Fruit fly (Drosophila melanogaster) whole organism, embryonic: ENCODE measurements around the gene Rim2.

ENCODE experiments used
- Antp ChIP-seq: fragments of 200-800 bp; sonication (Bioruptor generic); optimal IDR thresholded peaks from 3 replicates; lab custom pipeline; 2016; ENCODE audit warnings: missing biosample characterization, missing genetic modification characterization
- Awh ChIP-seq: fragments of 200-800 bp; sonication (Bioruptor generic); IDR thresholded peaks from 2 replicates; pipeline ENCODE4, ENCODE4 v1.3.6; 2022; ENCODE audit warnings: missing biosample characterization, missing genetic modification characterization
- B-H2 ChIP-seq: fragments of 200-800 bp; sonication (Bioruptor generic); optimal IDR thresholded peaks from 2 replicates; lab custom pipeline; 2018; ENCODE audit warnings: missing biosample characterization, mild to moderate bottlenecking, missing genetic modification characterization
- Blimp-1 ChIP-seq: fragments of 200-800 bp; sonication (Bioruptor generic); optimal IDR thresholded peaks from 3 replicates; lab custom pipeline; 2018; ENCODE audit warnings: missing biosample characterization, missing genetic modification characterization, mild to moderate bottlenecking, moderate library complexity, missing genetic modification reagents
- CG12299 ChIP-seq: fragments of 200-800 bp; sonication (Bioruptor generic); optimal IDR thresholded peaks from 2 replicates; lab custom pipeline; 2018; ENCODE audit warnings: missing biosample characterization, mild to moderate bottlenecking, missing genetic modification characterization
- CG12769 ChIP-seq: fragments of 200-800 bp; sonication (Bioruptor generic); optimal IDR thresholded peaks from 2 replicates; lab custom pipeline; 2019; ENCODE audit warnings: missing biosample characterization, mild to moderate bottlenecking, missing genetic modification characterization, moderate library complexity
- CG13296 ChIP-seq: fragments of 200-800 bp; sonication (Bioruptor generic); optimal IDR thresholded peaks from 3 replicates; lab custom pipeline; 2018; ENCODE audit warnings: missing biosample characterization, mild to moderate bottlenecking, missing genetic modification characterization
- CG17186 ChIP-seq: fragments of 200-800 bp; sonication (Bioruptor generic); optimal IDR thresholded peaks from 3 replicates; lab custom pipeline; 2017; ENCODE audit warnings: missing biosample characterization, missing genetic modification reagents, missing genetic modification characterization
- CG17328 ChIP-seq: fragments of 200-800 bp; sonication (Bioruptor generic); IDR thresholded peaks from 2 replicates; pipeline ENCODE4 v1.3.6; 2022; ENCODE audit warnings: missing biosample characterization, missing genetic modification characterization
- CG17912 ChIP-seq: fragments of 200-800 bp; sonication (Bioruptor generic); optimal IDR thresholded peaks from 2 replicates; lab custom pipeline; 2018; ENCODE audit warnings: missing biosample characterization, mild to moderate bottlenecking, missing genetic modification characterization
- CG2116 ChIP-seq: fragments of 200-800 bp; sonication (Bioruptor generic); optimal IDR thresholded peaks from 3 replicates; lab custom pipeline; 2018; ENCODE audit warnings: missing biosample characterization, mild to moderate bottlenecking, missing genetic modification characterization
- CG2875 ChIP-seq: fragments of 200-800 bp; sonication (Bioruptor generic); optimal IDR thresholded peaks from 2 replicates; lab custom pipeline; 2017; ENCODE audit warnings: missing biosample characterization, mild to moderate bottlenecking, missing genetic modification characterization, missing genetic modification reagents
- CG30020 ChIP-seq: fragments of 200-800 bp; optimal IDR thresholded peaks from 2 replicates; lab custom pipeline; 2019; ENCODE audit warnings: missing biosample characterization, mild to moderate bottlenecking, missing genetic modification characterization, moderate library complexity
- CG34376 ChIP-seq: fragments of 200-800 bp; sonication (Bioruptor generic); optimal IDR thresholded peaks from 2 replicates; lab custom pipeline; 2018; ENCODE audit warnings: missing biosample characterization, mild to moderate bottlenecking, missing genetic modification characterization
- CG42726 ChIP-seq: fragments of 200-800 bp; sonication (Bioruptor generic); IDR thresholded peaks from 2 replicates; pipeline ENCODE4 v1.3.6; 2022; ENCODE audit warnings: missing biosample characterization, missing genetic modification characterization; ENCODE audit not compliant: partially characterized antibody
- CG6765 ChIP-seq: fragments of 200-800 bp; sonication (Bioruptor generic); optimal IDR thresholded peaks from 3 replicates; lab custom pipeline; 2017; ENCODE audit warnings: missing biosample characterization, mild to moderate bottlenecking, missing genetic modification characterization
- CG7372 ChIP-seq: fragments of 200-800 bp; sonication (Bioruptor generic); IDR thresholded peaks from 2 replicates; pipeline ENCODE4 v1.3.6; 2022; ENCODE audit warnings: missing biosample characterization, missing genetic modification characterization
- CG9609 ChIP-seq: fragments of 200-800 bp; sonication (Bioruptor generic); optimal IDR thresholded peaks from 3 replicates; lab custom pipeline; 2016; ENCODE audit warnings: missing biosample characterization, missing genetic modification characterization
- CG9797 ChIP-seq: fragments of 200-800 bp; sonication (Bioruptor generic); optimal IDR thresholded peaks from 3 replicates; lab custom pipeline; 2018; ENCODE audit warnings: missing biosample characterization, mild to moderate bottlenecking, missing genetic modification characterization
- CG9876 ChIP-seq: fragments of 200-800 bp; sonication (Bioruptor generic); optimal IDR thresholded peaks from 2 replicates; lab custom pipeline; 2016; ENCODE audit warnings: missing biosample characterization, missing genetic modification characterization
- CG9932 ChIP-seq: fragments of 200-800 bp; sonication (Bioruptor generic); IDR thresholded peaks from 2 replicates; pipeline ENCODE4 v1.3.6; 2022; ENCODE audit warnings: missing biosample characterization, missing genetic modification characterization
- Dbx ChIP-seq: fragments of 200-800 bp; sonication (Bioruptor generic); IDR thresholded peaks from 3 replicates; pipeline ENCODE4 v1.3.6; 2022; ENCODE audit warnings: missing biosample characterization, missing genetic modification characterization
- Doc3 ChIP-seq: fragments of 200-800 bp; sonication (Bioruptor generic); IDR thresholded peaks from 3 replicates; pipeline ENCODE4 v1.3.6; 2022; ENCODE audit warnings: missing biosample characterization, missing genetic modification characterization; ENCODE audit not compliant: partially characterized antibody
- Dp ChIP-seq: fragments of 200-800 bp; sonication (Bioruptor generic); optimal IDR thresholded peaks from 2 replicates; lab custom pipeline; 2018; ENCODE audit warnings: missing biosample characterization, mild to moderate bottlenecking, missing genetic modification characterization, moderate library complexity
- Dref ChIP-seq: fragments of 200-800 bp; sonication (Bioruptor generic); IDR thresholded peaks from 2 replicates; pipeline ENCODE4 v1.3.6; 2022; ENCODE audit warnings: missing biosample characterization, missing genetic modification characterization
- ERR ChIP-seq: fragments of 200-800 bp; sonication (Bioruptor generic); optimal IDR thresholded peaks from 2 replicates; lab custom pipeline; 2016; ENCODE audit warnings: missing biosample characterization, missing genetic modification characterization
- Med ChIP-seq: fragments of 200-800 bp; sonication (Bioruptor generic); peaks from one replicate; lab custom pipeline; 2016; ENCODE audit warnings: missing biosample characterization, missing genetic modification characterization, mild to moderate bottlenecking, inconsistent platforms, moderate library complexity
- Oli ChIP-seq: fragments of 200-800 bp; sonication (Bioruptor generic); optimal IDR thresholded peaks from 2 replicates; lab custom pipeline; 2018; ENCODE audit warnings: missing biosample characterization, mild to moderate bottlenecking, missing genetic modification characterization, moderate library complexity
- Rfx ChIP-seq: fragments of 200-800 bp; sonication (Bioruptor generic); IDR thresholded peaks from 2 replicates; pipeline ENCODE4 v1.3.6; 2022; ENCODE audit warnings: missing biosample characterization, missing genetic modification characterization
- Taf1 ChIP-seq: fragments of 200-800 bp; sonication (Bioruptor generic); IDR thresholded peaks from 2 replicates; pipeline ENCODE4 v1.3.6; 2022; ENCODE audit warnings: missing biosample characterization, missing genetic modification characterization
- Xbp1 ChIP-seq: fragments of 200-800 bp; sonication (Bioruptor generic); optimal IDR thresholded peaks from 3 replicates; lab custom pipeline; 2016; ENCODE audit warnings: missing biosample characterization, mild to moderate bottlenecking, missing genetic modification characterization
- al ChIP-seq: fragments of 200-800 bp; sonication (Bioruptor generic); IDR thresholded peaks from 2 replicates; pipeline ENCODE4 v1.3.6; 2022; ENCODE audit warnings: missing biosample characterization, missing genetic modification characterization
- amos ChIP-seq: fragments of 200-800 bp; sonication (Bioruptor generic); IDR thresholded peaks from 2 replicates; pipeline ENCODE4 v1.3.6; 2022; ENCODE audit warnings: missing biosample characterization, missing genetic modification characterization; ENCODE audit not compliant: partially characterized antibody
- caup ChIP-seq: fragments of 200-800 bp; sonication (Bioruptor generic); optimal IDR thresholded peaks from 3 replicates; lab custom pipeline; 2017; ENCODE audit warnings: missing biosample characterization, mild to moderate bottlenecking, missing genetic modification characterization, moderate library complexity; ENCODE audit not compliant: severe bottlenecking
- da ChIP-seq: fragments of 200-800 bp; sonication (Bioruptor generic); optimal IDR thresholded peaks from 2 replicates; lab custom pipeline; 2016; ENCODE audit warnings: missing biosample characterization, missing genetic modification characterization
- gce ChIP-seq: fragments of 200-800 bp; sonication (Bioruptor generic); IDR thresholded peaks from 3 replicates; pipeline ENCODE4 v1.3.6; 2022; ENCODE audit warnings: missing biosample characterization, missing genetic modification characterization
- grau ChIP-seq: fragments of 200-800 bp; optimal IDR thresholded peaks from 3 replicates; lab custom pipeline; 2019; ENCODE audit warnings: missing biosample characterization, mild to moderate bottlenecking, missing genetic modification characterization, moderate library complexity
- knrl ChIP-seq: fragments of 200-800 bp; sonication (Bioruptor generic); IDR thresholded peaks from 3 replicates; pipeline ENCODE4 v1.3.6; 2022; ENCODE audit warnings: missing biosample characterization, missing genetic modification characterization; ENCODE audit not compliant: partially characterized antibody
- lab ChIP-seq: fragments of 200-800 bp; sonication (Bioruptor generic); optimal IDR thresholded peaks from 3 replicates; lab custom pipeline; 2017; ENCODE audit warnings: missing biosample characterization, missing genetic modification characterization, mild to moderate bottlenecking, moderate library complexity, missing genetic modification reagents
- nerfin-2 ChIP-seq: fragments of 200-800 bp; sonication (Bioruptor generic); IDR thresholded peaks from 2 replicates; pipeline ENCODE4 v1.3.6; 2022; ENCODE audit warnings: missing biosample characterization, missing genetic modification characterization; ENCODE audit not compliant: partially characterized antibody
- onecut ChIP-seq: fragments of 200-800 bp; sonication (Bioruptor generic); IDR thresholded peaks from 2 replicates; pipeline ENCODE4 v1.3.6; 2022; ENCODE audit warnings: missing biosample characterization, missing genetic modification characterization
- repo ChIP-seq: fragments of 200-800 bp; sonication (Bioruptor generic); optimal IDR thresholded peaks from 2 replicates; lab custom pipeline; 2016; ENCODE audit warnings: missing biosample characterization, missing genetic modification characterization
- sd ChIP-seq: fragments of 200-800 bp; sonication (Bioruptor generic); optimal IDR thresholded peaks from 3 replicates; lab custom pipeline; 2018; ENCODE audit warnings: missing biosample characterization, mild to moderate bottlenecking, missing genetic modification characterization, moderate library complexity
- sim ChIP-seq: fragments of 200-800 bp; sonication (Bioruptor generic); IDR thresholded peaks from 2 replicates; pipeline ENCODE4 v1.3.6; 2022; ENCODE audit warnings: missing biosample characterization, missing genetic modification characterization
- so ChIP-seq: fragments of 200-800 bp; sonication (Bioruptor generic); IDR thresholded peaks from 3 replicates; pipeline ENCODE4 v1.3.6; 2022; ENCODE audit warnings: missing biosample characterization, missing genetic modification characterization
- ssp ChIP-seq: fragments of 200-800 bp; sonication (Bioruptor generic); IDR thresholded peaks from 2 replicates; pipeline ENCODE4 v1.3.6; 2022; ENCODE audit warnings: missing biosample characterization, missing genetic modification characterization
- tgo ChIP-seq: fragments of 200-800 bp; sonication (Bioruptor generic); IDR thresholded peaks from 3 replicates; pipeline ENCODE4 v1.3.6; 2022; ENCODE audit warnings: missing biosample characterization, missing genetic modification characterization
- trem ChIP-seq: fragments of 200-800 bp; optimal IDR thresholded peaks from 3 replicates; lab custom pipeline; 2019; ENCODE audit warnings: missing biosample characterization, mild to moderate bottlenecking, missing genetic modification characterization, moderate library complexity
- zen ChIP-seq: fragments of 200-800 bp; sonication (Bioruptor generic); optimal IDR thresholded peaks from 3 replicates; lab custom pipeline; 2018; ENCODE audit warnings: missing biosample characterization, mild to moderate bottlenecking, missing genetic modification characterization, moderate library complexity

Rim2 gene

dm6 chr2L:1723937-1724591 is at the start of gene Rim2 (continued):
- TF ChIP-seq da (GFP tag; lab: Kevin White, UChicago) (no peak), Dbx (GFP tag; lab: Robert Waterston, UW) (0 out of 3 replicates have a peak, but pooled peaks have one; percentile 27), CG9797 (peak; percentile 93), Antp (no peak), zen (no peak), lab (GFP tag; lab: Kevin White, UChicago) (peak; percentile 16), CG13296 (peak; percentile 41), knrl (GFP tag; lab: Robert Waterston, UW) (peak; percentile 35; the same call in 1 of the 3 replicates), so (GFP tag; lab: Robert Waterston, UW) (peak; percentile 13; the same call in 1 of the 3 replicates), CG12299 (tag; lab: Kevin White, UChicago) (peak; percentile 26), CG17186 (peak; percentile 69), Oli (tag; lab: Kevin White, UChicago) (no peak), CG6765 (peak; percentile 10), Rfx (GFP tag; lab: Robert Waterston, UW) (peak; percentile 50; the same call in 1 of the 2 replicates), Taf1 (GFP tag; lab: Robert Waterston, UW) (no peak), CG9932 (GFP tag; lab: Robert Waterston, UW) (0 out of 2 replicates have a peak, but pooled peaks have one; percentile 25), Awh (GFP tag; lab: Robert Waterston, UW) (0 out of 2 replicates have a peak, but pooled peaks have one; percentile 23), Dref (GFP tag; lab: Robert Waterston, UW) (peak; percentile 39), onecut (GFP tag; lab: Robert Waterston, UW) (peak; percentile 20; the same call in 1 of the 2 replicates), grau (tag; lab: Kevin White, UChicago) (peak; percentile 19), Dp (GFP tag; lab: Kevin White, UChicago) (peak; percentile 82), amos (GFP tag; lab: Robert Waterston, UW) (peak; percentile 51; the same call in 1 of the 2 replicates), CG2875 (GFP tag; lab: Kevin White, UChicago) (no peak), CG17912 (GFP tag; lab: Kevin White, UChicago) (no peak), trem (tag; lab: Kevin White, UChicago) (peak; percentile 31), tgo (GFP tag; lab: Robert Waterston, UW) (no peak), CG2116 (peak; percentile 26), sim (GFP tag; lab: Robert Waterston, UW) (no peak), Xbp1 (GFP tag; lab: Kevin White, UChicago) (peak; percentile 24), repo (no peak), sd (peak; percentile 90), CG17328 (GFP tag; lab: Robert Waterston, UW) (0 out of 2 replicates have a peak, but pooled peaks have one; percentile 7), ssp (GFP tag; lab: Robert Waterston, UW) (no peak), al (GFP tag; lab: Robert Waterston, UW) (no peak), CG30020 (tag; lab: Kevin White, UChicago) (no peak), CG9876 (GFP tag; lab: Kevin White, UChicago) (no peak), CG42726 (GFP tag; lab: Robert Waterston, UW) (peak; percentile 34; the same call in 1 of the 2 replicates), CG9609 (GFP tag; lab: Kevin White, UChicago) (peak; percentile 26), gce (no peak), caup (peak; percentile 4), CG12769 (tag; lab: Kevin White, UChicago) (peak; percentile 22), Med (GFP tag; lab: Kevin White, UChicago) (peak; percentile 89), ERR (GFP tag; lab: Kevin White, UChicago) (peak; percentile 61), CG34376 (GFP tag; lab: Kevin White, UChicago) (peak; percentile 27), Blimp-1 (GFP tag; lab: Kevin White, UChicago) (no peak), nerfin-2 (GFP tag; lab: Robert Waterston, UW) (no peak), CG7372 (GFP tag; lab: Robert Waterston, UW) (no peak), B-H2 (GFP tag; lab: Kevin White, UChicago) (peak; percentile 15), Doc3 (GFP tag; lab: Robert Waterston, UW) (no peak)
